Worm (Caenorhabditis elegans) whole organism, L4 larva: ENCODE measurements around the gene M110.8.

Experiments
- Y75B8A.6 ChIP-seq: fragments of 200-800 bp; sonication (Bioruptor generic); IDR thresholded peaks from 2 replicates; pipeline ENCODE4 v1.3.6; 2022; ENCODE audit warnings: missing genetic modification reagents, missing genetic modification characterization, missing compliant biosample characterization
- ceh-82 ChIP-seq: sonication (generic microtip); optimal IDR thresholded peaks from 2 replicates; lab custom pipeline; 2017; ENCODE audit warnings: missing biosample characterization, missing genetic modification characterization
- duxl-1 ChIP-seq: sonication (generic microtip); optimal IDR thresholded peaks from 2 replicates; lab custom pipeline; 2016; ENCODE audit warnings: mild to moderate bottlenecking, missing genetic modification characterization, moderate library complexity, missing compliant biosample characterization; ENCODE audit not compliant: poor library complexity
- lin-15B ChIP-seq: fragments of 150-350 bp; sonication (generic microtip); optimal IDR thresholded peaks from 3 replicates; lab custom pipeline; 2014; ENCODE audit warnings: missing biosample characterization, missing genetic modification characterization
- mep-1 ChIP-seq: fragments of 150-350 bp; sonication (generic microtip); optimal IDR thresholded peaks from 3 replicates; lab custom pipeline; 2014; ENCODE audit warnings: missing biosample characterization, missing genetic modification characterization
- nhr-48 ChIP-seq: sonication (generic microtip); optimal IDR thresholded peaks from 2 replicates; lab custom pipeline; 2016; ENCODE audit warnings: mild to moderate bottlenecking, missing genetic modification characterization, missing compliant biosample characterization
- nhr-6 ChIP-seq: fragments of 150-350 bp; optimal IDR thresholded peaks from 2 replicates; lab custom pipeline; 2014; ENCODE audit warnings: missing biosample characterization, missing genetic modification characterization

DNA sequence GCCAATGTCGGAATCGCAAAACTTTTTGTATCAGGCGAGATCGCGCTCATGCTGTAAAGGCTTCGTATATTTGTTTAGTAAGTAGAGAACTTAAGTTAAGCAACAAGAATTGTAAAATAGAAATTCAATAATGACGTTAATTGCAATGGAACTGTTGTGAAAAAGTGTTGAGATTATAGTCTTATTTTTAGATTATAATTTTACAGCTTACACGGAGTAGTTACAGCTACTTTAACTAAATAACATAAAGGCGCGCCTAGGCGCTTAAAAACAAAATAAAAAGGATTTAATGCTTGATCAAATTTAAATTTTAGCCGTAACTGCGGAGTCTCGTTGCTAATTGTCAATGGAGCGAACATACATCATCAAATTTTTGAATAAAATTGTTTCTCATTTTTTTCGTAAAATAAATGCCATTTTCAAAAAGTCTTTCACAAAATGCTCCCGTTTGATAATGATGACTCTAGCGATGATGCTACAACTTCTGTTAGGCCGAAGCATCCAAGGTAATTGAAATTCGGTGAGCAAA is 47.2 kb downstream of the M110.8 start, which contains the start of the genes emb-27 and rrf-3:
- peak; percentile 0 for TF ChIP-seq nhr-6 (tag; lab: Kevin White, UChicago)
- no peak for TF ChIP-seq ceh-82 (tag; lab: Kevin White, UChicago)
- TF ChIP-seq nhr-48 (tag; lab: Kevin White, UChicago): no peak
- no peak for TF ChIP-seq duxl-1 (tag; lab: Kevin White, UChicago)
- TF ChIP-seq lin-15B (tag; lab: Kevin White, UChicago): no peak
- no peak for TF ChIP-seq mep-1 (tag; lab: Kevin White, UChicago)
- no peak for TF ChIP-seq Y75B8A.6 (GFP tag; lab: Robert Waterston, UW)
